Fruit fly (Drosophila melanogaster) whole organism, embryonic: ENCODE results near the gene bin.
A peak's percentile ranks its signal among the peaks of the same experiment; 100 is the strongest.

ENCODE experiments used
- Asciz ChIP-seq: fragments of 200-800 bp; sonication (Bioruptor generic); optimal IDR thresholded peaks from 2 replicates; lab custom pipeline; 2017; ENCODE audit warnings: missing biosample characterization, mild to moderate bottlenecking, missing genetic modification characterization, missing genetic modification reagents
- Awh ChIP-seq: fragments of 200-800 bp; sonication (Bioruptor generic); IDR thresholded peaks from 2 replicates; pipeline ENCODE4, ENCODE4 v1.3.6; 2022; ENCODE audit warnings: missing biosample characterization, missing genetic modification characterization
- BEAF-32 ChIP-seq: fragments of 200-800 bp; sonication (Bioruptor generic); optimal IDR thresholded peaks from 3 replicates; lab custom pipeline; 2017; ENCODE audit warnings: missing biosample characterization, missing genetic modification characterization, mild to moderate bottlenecking, moderate library complexity, missing genetic modification reagents
- CG10147 ChIP-seq: fragments of 200-800 bp; sonication (Bioruptor generic); optimal IDR thresholded peaks from 2 replicates; lab custom pipeline; 2019; ENCODE audit warnings: missing biosample characterization, mild to moderate bottlenecking, missing genetic modification characterization, moderate library complexity
- CG10366 ChIP-seq: fragments of 200-800 bp; sonication (Bioruptor generic); IDR thresholded peaks from 2 replicates; pipeline ENCODE4 v1.3.6; 2022; ENCODE audit warnings: missing biosample characterization, missing genetic modification characterization
- CG11560 ChIP-seq: fragments of 200-800 bp; sonication (Bioruptor generic); IDR thresholded peaks from 3 replicates; pipeline ENCODE4 v1.3.6; 2022; ENCODE audit warnings: missing biosample characterization, missing genetic modification characterization
- CG13424 ChIP-seq: fragments of 200-800 bp; sonication (Bioruptor generic); optimal IDR thresholded peaks from 2 replicates; lab custom pipeline; 2019; ENCODE audit warnings: missing biosample characterization, mild to moderate bottlenecking, missing genetic modification characterization, moderate library complexity
- CG15269 ChIP-seq: fragments of 200-800 bp; sonication (Bioruptor generic); optimal IDR thresholded peaks from 2 replicates; lab custom pipeline; 2018; ENCODE audit warnings: missing biosample characterization, mild to moderate bottlenecking, missing genetic modification characterization, moderate library complexity
- CG16863 ChIP-seq: fragments of 200-800 bp; sonication (Bioruptor generic); optimal IDR thresholded peaks from 3 replicates; lab custom pipeline; 2016; ENCODE audit warnings: missing biosample characterization, missing genetic modification characterization
- CG18262 ChIP-seq: fragments of 200-800 bp; optimal IDR thresholded peaks from 3 replicates; lab custom pipeline; 2019; ENCODE audit warnings: missing biosample characterization, mild to moderate bottlenecking, missing genetic modification characterization, moderate library complexity
- CG2889 ChIP-seq: fragments of 200-800 bp; sonication (Bioruptor generic); IDR thresholded peaks from 3 replicates; pipeline ENCODE4 v1.3.6; 2022; ENCODE audit warnings: missing biosample characterization, missing genetic modification characterization
- CG3065 ChIP-seq: fragments of 200-800 bp; sonication (Bioruptor generic); optimal IDR thresholded peaks from 2 replicates; lab custom pipeline; 2016; ENCODE audit warnings: missing biosample characterization, missing genetic modification characterization
- CG3163 ChIP-seq: fragments of 200-800 bp; sonication (Bioruptor generic); optimal IDR thresholded peaks from 3 replicates; lab custom pipeline; 2016; ENCODE audit warnings: missing biosample characterization, missing genetic modification characterization
- CG34376 ChIP-seq: fragments of 200-800 bp; sonication (Bioruptor generic); optimal IDR thresholded peaks from 2 replicates; lab custom pipeline; 2018; ENCODE audit warnings: missing biosample characterization, mild to moderate bottlenecking, missing genetic modification characterization
- CG4820 ChIP-seq: fragments of 200-800 bp; sonication (Bioruptor generic); optimal IDR thresholded peaks from 3 replicates; lab custom pipeline; 2016; ENCODE audit warnings: missing biosample characterization, missing genetic modification characterization
- CG6254 ChIP-seq: fragments of 200-800 bp; sonication (Bioruptor generic); optimal IDR thresholded peaks from 3 replicates; lab custom pipeline; 2017; ENCODE audit warnings: mild to moderate bottlenecking, missing biosample characterization, missing genetic modification reagents, missing genetic modification characterization
- CG8290 ChIP-seq, 3 experiments: fragments of 200-800 bp; sonication (Bioruptor generic); optimal IDR thresholded peaks; 2 replicates each; lab custom pipeline; 2016 to 2019; ENCODE audit warnings: missing biosample characterization in 3 of 3, missing genetic modification characterization in 3 of 3, mild to moderate bottlenecking in 2 of 3, moderate library complexity in 1 of 3
- CG8765 ChIP-seq: fragments of 200-800 bp; sonication (Bioruptor generic); IDR thresholded peaks from 2 replicates; pipeline ENCODE4 v1.3.6; 2022; ENCODE audit warnings: missing biosample characterization, missing genetic modification characterization
- CG9215 ChIP-seq: fragments of 200-800 bp; sonication (Bioruptor generic); IDR thresholded peaks from 2 replicates; pipeline ENCODE4 v1.3.6; 2022; ENCODE audit warnings: missing biosample characterization, missing genetic modification characterization
- CG9609 ChIP-seq: fragments of 200-800 bp; sonication (Bioruptor generic); optimal IDR thresholded peaks from 3 replicates; lab custom pipeline; 2016; ENCODE audit warnings: missing biosample characterization, missing genetic modification characterization
- CG9817 ChIP-seq: fragments of 200-800 bp; sonication (Bioruptor generic); optimal IDR thresholded peaks from 2 replicates; lab custom pipeline; 2018; ENCODE audit warnings: missing biosample characterization, mild to moderate bottlenecking, missing genetic modification characterization, moderate library complexity
- CkIIα-i1 ChIP-seq: fragments of 200-800 bp; sonication (Bioruptor generic); IDR thresholded peaks from 2 replicates; pipeline ENCODE4 v1.3.6; 2022; ENCODE audit warnings: missing biosample characterization, missing genetic modification characterization
- CoRest ChIP-seq: fragments of 200-800 bp; sonication (Bioruptor generic); optimal IDR thresholded peaks from 3 replicates; lab custom pipeline; 2018; ENCODE audit warnings: missing biosample characterization, mild to moderate bottlenecking, missing genetic modification characterization, moderate library complexity
- CrebB ChIP-seq: fragments of 200-800 bp; sonication (Bioruptor generic); optimal IDR thresholded peaks from 3 replicates; lab custom pipeline; 2018; ENCODE audit warnings: missing biosample characterization, mild to moderate bottlenecking, missing genetic modification characterization
- Dll ChIP-seq: fragments of 200-800 bp; sonication (Bioruptor generic); IDR thresholded peaks from 4 replicates; pipeline ENCODE4 v1.3.6; 2022; ENCODE audit warnings: missing biosample characterization, missing genetic modification characterization; ENCODE audit not compliant: partially characterized antibody
- HLH3B ChIP-seq: fragments of 200-800 bp; sonication (Bioruptor generic); IDR thresholded peaks from 2 replicates; pipeline ENCODE4 v1.3.6; 2022; ENCODE audit warnings: missing biosample characterization, missing genetic modification characterization
- Lim3 ChIP-seq: fragments of 200-800 bp; sonication (Bioruptor generic); IDR thresholded peaks from 2 replicates; pipeline ENCODE4 v1.3.6; 2022; ENCODE audit warnings: missing biosample characterization, missing genetic modification characterization
- Oli ChIP-seq: fragments of 200-800 bp; sonication (Bioruptor generic); optimal IDR thresholded peaks from 2 replicates; lab custom pipeline; 2018; ENCODE audit warnings: missing biosample characterization, mild to moderate bottlenecking, missing genetic modification characterization, moderate library complexity
- Pdp1 ChIP-seq, 2 experiments: fragments of 200-800 bp; sonication (Bioruptor generic); optimal IDR thresholded peaks; 3 replicates each; lab custom pipeline; 2016; ENCODE audit warnings: missing biosample characterization in 2 of 2, missing genetic modification characterization in 2 of 2, mild to moderate bottlenecking in 1 of 2, moderate library complexity in 1 of 2
- Sin3A ChIP-seq: fragments of >200 bp; optimal IDR thresholded peaks from 2 replicates; lab custom pipeline; 2018
- cg ChIP-seq: fragments of 200-800 bp; sonication (Bioruptor generic); optimal IDR thresholded peaks from 3 replicates; lab custom pipeline; 2019; ENCODE audit warnings: missing biosample characterization, mild to moderate bottlenecking, missing genetic modification characterization, moderate library complexity
- dpn ChIP-seq, 2 experiments: fragments of 200-800 bp; sonication (Bioruptor generic); optimal IDR thresholded peaks; 3 replicates each; lab custom pipeline; 2016; ENCODE audit warnings: missing biosample characterization in 2 of 2, missing genetic modification characterization in 2 of 2
- fd96Cb ChIP-seq: fragments of 200-800 bp; sonication (Bioruptor generic); optimal IDR thresholded peaks from 2 replicates; lab custom pipeline; 2018; ENCODE audit warnings: missing biosample characterization, mild to moderate bottlenecking, missing genetic modification characterization, moderate library complexity
- gsb ChIP-seq: fragments of 200-800 bp; sonication (Bioruptor generic); IDR thresholded peaks from 2 replicates; pipeline ENCODE4 v1.3.6; 2022; ENCODE audit warnings: missing biosample characterization, missing genetic modification characterization
- ham ChIP-seq: fragments of 200-800 bp; sonication (Bioruptor generic); IDR thresholded peaks from 2 replicates; pipeline ENCODE4 v1.3.6; 2022; ENCODE audit warnings: missing biosample characterization, missing genetic modification characterization
- hth ChIP-seq: fragments of >200 bp; optimal IDR thresholded peaks from 2 replicates; lab custom pipeline; 2017; ENCODE audit warnings: inconsistent platforms
- ken ChIP-seq: fragments of 200-800 bp; sonication (Bioruptor generic); IDR thresholded peaks from 3 replicates; pipeline ENCODE4 v1.3.6; 2022; ENCODE audit warnings: missing biosample characterization, missing genetic modification characterization
- lov ChIP-seq, 2 experiments: fragments of 200-800 bp in 1 of 2; fragments of >200 bp in 1 of 2; sonication (Bioruptor generic) in 1 of 2; IDR thresholded peaks in 1 of 2; optimal IDR thresholded peaks in 1 of 2; 2 replicates in 1 of 2; 3 replicates in 1 of 2; pipeline versions ENCODE4 v1.3.6 to Lab custom; 2017 to 2022; ENCODE audit warnings: missing biosample characterization in 1 of 2, missing genetic modification characterization in 1 of 2
- luna ChIP-seq: fragments of 200-800 bp; sonication (Bioruptor generic); optimal IDR thresholded peaks from 2 replicates; lab custom pipeline; 2016; ENCODE audit warnings: missing biosample characterization, missing genetic modification characterization
- nau ChIP-seq: fragments of 200-800 bp; sonication (Bioruptor generic); optimal IDR thresholded peaks from 3 replicates; lab custom pipeline; 2017; ENCODE audit warnings: missing biosample characterization, mild to moderate bottlenecking, missing genetic modification characterization, missing genetic modification reagents
- otp ChIP-seq: fragments of 200-800 bp; sonication (Bioruptor generic); IDR thresholded peaks from 3 replicates; pipeline ENCODE4, ENCODE4 v1.3.6; 2022; ENCODE audit warnings: missing biosample characterization, missing genetic modification characterization
- tll ChIP-seq, 2 experiments: fragments of 200-800 bp in 1 of 2; fragments of >200 bp in 1 of 2; sonication (Bioruptor generic) in 1 of 2; optimal IDR thresholded peaks; 2 replicates each; lab custom pipeline; 2017 to 2019; ENCODE audit warnings: missing biosample characterization in 2 of 2, missing genetic modification characterization in 2 of 2, mild to moderate bottlenecking in 1 of 2, moderate library complexity in 1 of 2
- toy ChIP-seq: fragments of 200-800 bp; sonication (Bioruptor generic); IDR thresholded peaks from 2 replicates; pipeline ENCODE4 v1.3.6; 2022; ENCODE audit warnings: missing biosample characterization, missing genetic modification characterization
- unc-4 ChIP-seq: fragments of 200-800 bp; sonication (Bioruptor generic); IDR thresholded peaks from 2 replicates; pipeline ENCODE4 v1.3.6; 2022; ENCODE audit warnings: missing biosample characterization, missing genetic modification characterization; ENCODE audit not compliant: partially characterized antibody
- vnd ChIP-seq: fragments of 200-800 bp; sonication (Bioruptor generic); IDR thresholded peaks from 3 replicates; pipeline ENCODE4 v1.3.6; 2022; ENCODE audit warnings: missing biosample characterization, missing genetic modification characterization; ENCODE audit not compliant: partially characterized antibody
- wek ChIP-seq: fragments of 200-800 bp; sonication (Bioruptor generic); optimal IDR thresholded peaks from 3 replicates; lab custom pipeline; 2018; ENCODE audit warnings: missing biosample characterization, mild to moderate bottlenecking, missing genetic modification characterization, moderate library complexity
- zen2 ChIP-seq: fragments of 200-800 bp; sonication (Bioruptor generic); IDR thresholded peaks from 3 replicates; pipeline ENCODE4 v1.3.6; 2022; ENCODE audit warnings: missing biosample characterization, missing genetic modification characterization; ENCODE audit not compliant: partially characterized antibody

The bin gene

dm6 chr3L:6979387-6980249 is 10.8 kb upstream of the bin start, which contains the start of gene Galphai (continued):
- TF ChIP-seq fd96Cb (tag; lab: Kevin White, UChicago) (no peak), tll (GFP tag; optimal IDR thresholded peaks at IDR 0.05; lab: Kevin White, UChicago) (no peak), vnd (GFP tag; lab: Robert Waterston, UW) (no peak), hth (no peak), CG2889 (GFP tag; lab: Robert Waterston, UW) (no peak), CG3065 (GFP tag; lab: Kevin White, UChicago) (no peak), BEAF-32 (peak; percentile 67), CkIIα-i1 (GFP tag; lab: Robert Waterston, UW) (no peak), CG9817 (peak; percentile 28), Asciz (no peak), zen2 (GFP tag; lab: Robert Waterston, UW) (no peak), unc-4 (peak; percentile 41), CG4820 (GFP tag; lab: Kevin White, UChicago) (peak; percentile 11), HLH3B (GFP tag; lab: Robert Waterston, UW) (no peak), dpn (GFP tag; optimal IDR thresholded peaks at IDR 0.05; lab: Kevin White, UChicago) (peak; percentile 38 to 45), Sin3A (lab: Kevin White, UChicago) (peak; percentile 88), CG11560 (tag; lab: Robert Waterston, UW) (peak; percentile 62; the same call in 2 of the 3 replicates), CG6254 (GFP tag; lab: Kevin White, UChicago) (no peak), Dll (peak; percentile 15; the same call in 1 of the 4 replicates), CG10366 (GFP tag; lab: Robert Waterston, UW) (no peak), CG16863 (GFP tag; lab: Kevin White, UChicago) (peak; percentile 13), CG13424 (tag; lab: Kevin White, UChicago) (peak; percentile 18), nau (no peak), CG9609 (GFP tag; lab: Kevin White, UChicago) (peak; percentile 21), CrebB (peak; percentile 57), Oli (tag; lab: Kevin White, UChicago) (no peak), CG8765 (GFP tag; lab: Robert Waterston, UW) (0 out of 2 replicates have a peak, but pooled peaks have one; percentile 38), CoRest (tag; lab: Kevin White, UChicago) (peak; percentile 64), otp (GFP tag; lab: Robert Waterston, UW) (peak; percentile 11; the same call in 1 of the 3 replicates), wek (GFP tag; lab: Kevin White, UChicago) (no peak), CG15269 (tag; lab: Kevin White, UChicago) (no peak), CG3163 (GFP tag; lab: Kevin White, UChicago) (peak; percentile 36), ham (GFP tag; lab: Robert Waterston, UW) (no peak), Awh (GFP tag; lab: Robert Waterston, UW) (no peak), CG18262 (no peak), gsb (GFP tag; lab: Robert Waterston, UW) (no peak), CG34376 (GFP tag; lab: Kevin White, UChicago) (peak; percentile 49), cg (GFP tag; lab: Kevin White, UChicago) (peak; percentile 88), luna (GFP tag; lab: Kevin White, UChicago) (peak; percentile 44), Pdp1 (GFP tag; optimal IDR thresholded peaks at IDR 0.05; lab: Kevin White, UChicago) (peak in 1 of 2 experiments; percentile 82), Lim3 (GFP tag; lab: Robert Waterston, UW) (no peak), ken (GFP tag; lab: Robert Waterston, UW) (peak; percentile 59; the same call in 1 of the 3 replicates), CG8290 (GFP tag; optimal IDR thresholded peaks at IDR 0.05; lab: Kevin White, UChicago) (peak; percentile 89), CG8290 (tag; optimal IDR thresholded peaks at IDR 0.05; lab: Kevin White, UChicago) (peak; percentile 59 to 97), CG9215 (GFP tag; lab: Robert Waterston, UW) (no peak), CG10147 (GFP tag; lab: Kevin White, UChicago) (peak; percentile 23), toy (GFP tag; lab: Robert Waterston, UW) (no peak), lov (optimal IDR thresholded peaks at IDR 0.05; lab: Kevin White, UChicago) (no peak), lov (GFP tag; IDR thresholded peaks at IDR 0.05; lab: Robert Waterston, UW) (no peak)
